Worm (Caenorhabditis elegans): Measurements from ENCODE around the gene F53H4.3.

- TF ChIP-seq zfp-3 (GFP tag; conservative IDR thresholded peaks at IDR 0.05) (no peak), snpc-4 (tag; optimal IDR thresholded peaks at IDR 0.05) (no peak), ama-1 (optimal IDR thresholded peaks at IDR 0.05) (no peak), php-3 (GFP tag; IDR thresholded peaks at IDR 0.05) (no peak), daf-19 (GFP tag; conservative IDR thresholded peaks at IDR 0.05) (no peak), F37D6.2 (tag; optimal IDR thresholded peaks at IDR 0.05) (no peak)
Measured at ce11 chrX:15851013-15851412, 36.4 kb downstream of the F53H4.3 start.

Data from whole organism, L4 larva.